Worm (Caenorhabditis elegans) whole organism, L1 larva: ENCODE data around the gene acr-10.

Experiments used
- nhr-77 ChIP-seq: fragments of 150-350 bp; optimal IDR thresholded peaks from 2 replicates; lab custom pipeline; 2014; ENCODE audit warnings: missing biosample characterization, missing genetic modification characterization
- nhr-85 ChIP-seq: sonication (generic microtip); peaks from one replicate; lab custom pipeline; 2016; ENCODE audit warnings: missing genetic modification characterization, inconsistent platforms, missing compliant biosample characterization

DNA sequence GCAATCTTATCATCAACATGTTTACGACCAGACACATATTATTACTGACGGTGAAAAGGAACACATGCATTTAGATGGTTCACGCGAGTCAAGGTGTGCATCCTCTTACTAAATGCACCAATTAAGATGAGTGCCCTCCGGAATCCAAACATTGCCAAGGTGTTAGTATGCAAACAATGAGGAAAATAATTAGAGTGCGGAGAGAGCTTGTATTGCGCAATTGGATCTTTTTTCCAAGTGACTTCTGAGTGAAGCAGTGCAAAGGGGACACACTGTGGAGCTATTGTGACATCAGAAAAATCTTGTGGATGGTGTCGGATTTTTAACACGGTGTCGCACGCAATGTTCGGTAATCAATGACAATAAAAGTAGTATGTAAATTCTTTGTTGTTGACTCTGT, 44.8 kb upstream of the acr-10 start:
- TF ChIP-seq nhr-85 (tag; lab: Kevin White, UChicago) (no peak), nhr-77 (tag; lab: Kevin White, UChicago) (no peak)
